Fruit fly (Drosophila melanogaster) whole organism, embryonic: ENCODE data around the gene GXIVsPLA2.

Experiments
- Bdp1 ChIP-seq: fragments of 200-800 bp; sonication (Bioruptor generic); optimal IDR thresholded peaks from 3 replicates; lab custom pipeline; 2016; ENCODE audit warnings: missing biosample characterization, missing genetic modification characterization
- CG10321 ChIP-seq: fragments of 200-800 bp; sonication (Bioruptor generic); IDR thresholded peaks from 2 replicates; pipeline ENCODE4 v1.3.6; 2022; ENCODE audit warnings: missing biosample characterization, missing genetic modification characterization
- CG10959 ChIP-seq: fragments of 200-800 bp; sonication (Bioruptor generic); IDR thresholded peaks from 2 replicates; pipeline ENCODE4 v1.3.6; 2022; ENCODE audit warnings: missing biosample characterization, missing genetic modification characterization
- CG12769 ChIP-seq: fragments of 200-800 bp; sonication (Bioruptor generic); optimal IDR thresholded peaks from 2 replicates; lab custom pipeline; 2019; ENCODE audit warnings: missing biosample characterization, mild to moderate bottlenecking, missing genetic modification characterization, moderate library complexity
- CG13894 ChIP-seq: fragments of 200-800 bp; sonication (Bioruptor generic); optimal IDR thresholded peaks from 3 replicates; lab custom pipeline; 2018; ENCODE audit warnings: missing biosample characterization, mild to moderate bottlenecking, missing genetic modification characterization, moderate library complexity
- CG1832 ChIP-seq: fragments of 200-800 bp; sonication (Bioruptor generic); optimal IDR thresholded peaks from 2 replicates; lab custom pipeline; 2017; ENCODE audit warnings: missing biosample characterization, mild to moderate bottlenecking, missing genetic modification characterization, inconsistent platforms
- CG18619 ChIP-seq: fragments of 200-800 bp; sonication (Bioruptor generic); optimal IDR thresholded peaks from 3 replicates; lab custom pipeline; 2017; ENCODE audit warnings: missing biosample characterization, mild to moderate bottlenecking, missing genetic modification characterization
- CG18764 ChIP-seq: fragments of 200-800 bp; sonication (Bioruptor generic); optimal IDR thresholded peaks from 3 replicates; lab custom pipeline; 2016; ENCODE audit warnings: missing biosample characterization, missing genetic modification characterization
- CG30020 ChIP-seq: fragments of 200-800 bp; optimal IDR thresholded peaks from 2 replicates; lab custom pipeline; 2019; ENCODE audit warnings: missing biosample characterization, mild to moderate bottlenecking, missing genetic modification characterization, moderate library complexity
- CG30403 ChIP-seq: fragments of 200-800 bp; sonication (Bioruptor generic); optimal IDR thresholded peaks from 3 replicates; lab custom pipeline; 2016; ENCODE audit warnings: missing biosample characterization, missing genetic modification characterization
- CG3065 ChIP-seq: fragments of 200-800 bp; sonication (Bioruptor generic); optimal IDR thresholded peaks from 2 replicates; lab custom pipeline; 2016; ENCODE audit warnings: missing biosample characterization, missing genetic modification characterization
- CG5245 ChIP-seq: fragments of 200-800 bp; sonication (Bioruptor generic); optimal IDR thresholded peaks from 3 replicates; lab custom pipeline; 2016; ENCODE audit warnings: missing biosample characterization, missing genetic modification characterization
- CG6272 ChIP-seq: fragments of 200-800 bp; sonication (Bioruptor generic); IDR thresholded peaks from 2 replicates; pipeline ENCODE4 v1.3.6; 2022; ENCODE audit warnings: missing biosample characterization, missing genetic modification characterization
- CG6765 ChIP-seq: fragments of 200-800 bp; sonication (Bioruptor generic); optimal IDR thresholded peaks from 3 replicates; lab custom pipeline; 2017; ENCODE audit warnings: missing biosample characterization, mild to moderate bottlenecking, missing genetic modification characterization
- CG6791 ChIP-seq: fragments of 200-800 bp; sonication (Bioruptor generic); IDR thresholded peaks from 3 replicates; pipeline ENCODE4 v1.3.6; 2022; ENCODE audit warnings: missing biosample characterization, missing genetic modification characterization; ENCODE audit not compliant: partially characterized antibody
- CG6854 ChIP-seq: fragments of 200-800 bp; sonication (Bioruptor generic); optimal IDR thresholded peaks from 3 replicates; lab custom pipeline; 2017; ENCODE audit warnings: missing biosample characterization, mild to moderate bottlenecking, missing genetic modification characterization
- CHES-1-like ChIP-seq: fragments of 200-800 bp; sonication (Bioruptor generic); optimal IDR thresholded peaks from 2 replicates; lab custom pipeline; 2016; ENCODE audit warnings: missing biosample characterization, missing genetic modification characterization
- D19A ChIP-seq: fragments of 200-800 bp; optimal IDR thresholded peaks from 3 replicates; lab custom pipeline; 2019; ENCODE audit warnings: missing biosample characterization, mild to moderate bottlenecking, missing genetic modification characterization, moderate library complexity
- Deaf1 ChIP-seq: fragments of 200-800 bp; optimal IDR thresholded peaks from 3 replicates; lab custom pipeline; 2019; ENCODE audit warnings: missing biosample characterization, mild to moderate bottlenecking, missing genetic modification characterization, moderate library complexity
- Dfd ChIP-seq, 2 experiments: fragments of >200 bp; optimal IDR thresholded peaks; 2 replicates each; lab custom pipeline; 2017; ENCODE audit warnings: missing biosample characterization in 2 of 2, missing genetic modification characterization in 2 of 2
- E2f2 ChIP-seq: fragments of 200-800 bp; sonication (Bioruptor generic); IDR thresholded peaks from 2 replicates; pipeline ENCODE4 v1.3.6; 2022; ENCODE audit warnings: missing biosample characterization, missing genetic modification characterization
- ERR ChIP-seq: fragments of 200-800 bp; sonication (Bioruptor generic); optimal IDR thresholded peaks from 2 replicates; lab custom pipeline; 2016; ENCODE audit warnings: missing biosample characterization, missing genetic modification characterization
- Elba2 ChIP-seq: fragments of 200-800 bp; sonication (Bioruptor generic); optimal IDR thresholded peaks from 3 replicates; lab custom pipeline; 2016; ENCODE audit warnings: missing biosample characterization, missing genetic modification characterization
- Gsc ChIP-seq: fragments of 200-800 bp; sonication (Bioruptor generic); IDR thresholded peaks from 2 replicates; pipeline ENCODE4 v1.3.6; 2022; ENCODE audit warnings: missing biosample characterization, missing genetic modification characterization
- HmgZ ChIP-seq: fragments of 200-800 bp; sonication (Bioruptor generic); optimal IDR thresholded peaks from 2 replicates; lab custom pipeline; 2018; ENCODE audit warnings: missing biosample characterization, mild to moderate bottlenecking, missing genetic modification characterization
- Hr51 ChIP-seq, 2 experiments: fragments of 200-800 bp; sonication (Bioruptor generic); optimal IDR thresholded peaks; 2 replicates in 1 of 2; 3 replicates in 1 of 2; lab custom pipeline; 2016 to 2018; ENCODE audit warnings: missing biosample characterization in 2 of 2, missing genetic modification characterization in 2 of 2, mild to moderate bottlenecking in 1 of 2, moderate library complexity in 1 of 2
- Kr ChIP-seq: fragments of 200-800 bp; sonication (Bioruptor generic); optimal IDR thresholded peaks from 2 replicates; lab custom pipeline; 2017; ENCODE audit warnings: missing biosample characterization, mild to moderate bottlenecking, missing genetic modification characterization
- MBD-R2 ChIP-seq: fragments of 200-800 bp; sonication (Bioruptor generic); IDR thresholded peaks from 2 replicates; pipeline ENCODE4 v1.3.6; 2022; ENCODE audit warnings: missing biosample characterization, missing genetic modification characterization
- Mad ChIP-seq: fragments of 200-800 bp; sonication (Bioruptor generic); optimal IDR thresholded peaks from 2 replicates; lab custom pipeline; 2016; ENCODE audit warnings: missing biosample characterization, missing genetic modification characterization
- Opbp ChIP-seq: fragments of 200-800 bp; sonication (Bioruptor generic); IDR thresholded peaks from 3 replicates; pipeline ENCODE4 v1.3.6; 2022; ENCODE audit warnings: missing biosample characterization, missing genetic modification characterization; ENCODE audit not compliant: partially characterized antibody
- Ravus ChIP-seq: fragments of 200-800 bp; sonication (Bioruptor generic); IDR thresholded peaks from 2 replicates; pipeline ENCODE4 v1.3.6; 2022; ENCODE audit warnings: missing biosample characterization, missing genetic modification characterization
- Sox100B ChIP-seq: fragments of 200-800 bp; sonication (Bioruptor generic); optimal IDR thresholded peaks from 3 replicates; lab custom pipeline; 2018; ENCODE audit warnings: missing biosample characterization, mild to moderate bottlenecking, missing genetic modification characterization
- ac ChIP-seq: fragments of 200-800 bp; sonication (Bioruptor generic); optimal IDR thresholded peaks from 3 replicates; lab custom pipeline; 2017; ENCODE audit warnings: missing biosample characterization, mild to moderate bottlenecking, missing genetic modification characterization
- ap ChIP-seq: fragments of 200-800 bp; sonication (Bioruptor generic); IDR thresholded peaks from 2 replicates; pipeline ENCODE4 v1.3.6; 2022; ENCODE audit warnings: missing biosample characterization, missing genetic modification characterization
- caup ChIP-seq: fragments of 200-800 bp; sonication (Bioruptor generic); optimal IDR thresholded peaks from 3 replicates; lab custom pipeline; 2017; ENCODE audit warnings: missing biosample characterization, mild to moderate bottlenecking, missing genetic modification characterization, moderate library complexity; ENCODE audit not compliant: severe bottlenecking
- crp ChIP-seq, 2 experiments: fragments of 200-800 bp; sonication (Bioruptor generic); optimal IDR thresholded peaks; 2 replicates in 1 of 2; 3 replicates in 1 of 2; lab custom pipeline; 2017; ENCODE audit warnings: missing biosample characterization in 2 of 2, missing genetic modification characterization in 2 of 2, mild to moderate bottlenecking in 1 of 2, moderate library complexity in 1 of 2
- dan ChIP-seq: fragments of 200-800 bp; sonication (Bioruptor generic); IDR thresholded peaks from 2 replicates; pipeline ENCODE4 v1.3.6; 2022; ENCODE audit warnings: missing biosample characterization, missing genetic modification characterization
- dysf ChIP-seq: fragments of 200-800 bp; sonication (Bioruptor generic); IDR thresholded peaks from 3 replicates; pipeline ENCODE4 v1.3.6; 2022; ENCODE audit warnings: missing biosample characterization, missing genetic modification characterization
- ewg ChIP-seq: fragments of 200-800 bp; sonication (Bioruptor generic); optimal IDR thresholded peaks from 3 replicates; lab custom pipeline; 2017; ENCODE audit warnings: mild to moderate bottlenecking, missing biosample characterization, missing genetic modification reagents, missing genetic modification characterization
- fru ChIP-seq: fragments of >200 bp; optimal IDR thresholded peaks from 2 replicates; lab custom pipeline; 2017
- jing ChIP-seq: fragments of 200-800 bp; sonication (Bioruptor generic); optimal IDR thresholded peaks from 2 replicates; lab custom pipeline; 2018; ENCODE audit warnings: missing biosample characterization, mild to moderate bottlenecking, missing genetic modification characterization
- maf-S ChIP-seq: fragments of 200-800 bp; sonication (Bioruptor generic); optimal IDR thresholded peaks from 2 replicates; lab custom pipeline; 2016; ENCODE audit warnings: missing biosample characterization, missing genetic modification characterization
- mam ChIP-seq: fragments of 200-800 bp; sonication (Bioruptor generic); optimal IDR thresholded peaks from 3 replicates; lab custom pipeline; 2016; ENCODE audit warnings: missing biosample characterization, missing genetic modification characterization
- nerfin-2 ChIP-seq: fragments of 200-800 bp; sonication (Bioruptor generic); IDR thresholded peaks from 2 replicates; pipeline ENCODE4 v1.3.6; 2022; ENCODE audit warnings: missing biosample characterization, missing genetic modification characterization; ENCODE audit not compliant: partially characterized antibody
- nom ChIP-seq: fragments of 200-800 bp; sonication (Bioruptor generic); optimal IDR thresholded peaks from 2 replicates; lab custom pipeline; 2017; ENCODE audit warnings: missing biosample characterization, missing genetic modification characterization, mild to moderate bottlenecking, moderate library complexity, missing genetic modification reagents
- pnt ChIP-seq: fragments of 200-800 bp; sonication (Bioruptor generic); optimal IDR thresholded peaks from 3 replicates; lab custom pipeline; 2016; ENCODE audit warnings: missing biosample characterization, missing genetic modification characterization
- prd ChIP-seq, 3 experiments: fragments of >200 bp in 2 of 3; fragments of 200-800 bp in 1 of 3; sonication (Bioruptor generic) in 1 of 3; optimal IDR thresholded peaks in 2 of 3; IDR thresholded peaks in 1 of 3; 2 replicates in 2 of 3; 3 replicates in 1 of 3; pipeline versions ENCODE4 v1.3.6 to Lab custom; 2017 to 2022; ENCODE audit warnings: missing biosample characterization in 1 of 3, missing genetic modification characterization in 1 of 3
- seq ChIP-seq: fragments of 200-800 bp; sonication (Bioruptor generic); IDR thresholded peaks from 2 replicates; pipeline ENCODE4 v1.3.6; 2022; ENCODE audit warnings: missing biosample characterization, missing genetic modification characterization
- trem ChIP-seq: fragments of 200-800 bp; optimal IDR thresholded peaks from 3 replicates; lab custom pipeline; 2019; ENCODE audit warnings: missing biosample characterization, mild to moderate bottlenecking, missing genetic modification characterization, moderate library complexity
- wor ChIP-seq: fragments of 200-800 bp; sonication (Bioruptor generic); IDR thresholded peaks from 2 replicates; pipeline ENCODE4 v1.3.6; 2022; ENCODE audit warnings: missing biosample characterization, missing genetic modification characterization
- zfh1 ChIP-seq: fragments of 200-800 bp; sonication (Bioruptor generic); IDR thresholded peaks from 3 replicates; pipeline ENCODE4 v1.3.6; 2022; ENCODE audit warnings: missing biosample characterization, missing genetic modification characterization

Gene GXIVsPLA2

DNA sequence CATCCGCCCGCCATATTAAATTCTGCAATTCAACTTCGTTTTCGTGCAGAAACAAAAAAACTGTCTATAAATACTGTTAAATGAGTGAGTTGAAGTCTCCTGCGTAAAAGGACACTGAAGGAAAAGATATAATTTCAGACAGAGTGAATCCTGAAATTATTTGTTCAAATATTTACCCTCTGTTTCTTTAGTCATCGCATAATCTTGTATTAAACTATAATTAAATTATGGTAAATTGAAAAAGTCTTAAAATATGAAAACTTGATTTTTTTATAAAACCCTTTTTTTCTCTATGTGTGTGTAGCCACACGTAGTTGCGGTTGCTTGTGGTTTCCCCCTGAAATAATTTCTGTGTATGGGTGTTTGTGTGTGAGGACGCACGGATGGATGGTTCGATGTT is 31.5 kb upstream of the GXIVsPLA2 start (continued):
- TF ChIP-seq crp (GFP tag; optimal IDR thresholded peaks at IDR 0.05; lab: Kevin White, UChicago) (no peak), pnt (GFP tag; lab: Kevin White, UChicago) (no peak), CG30403 (GFP tag; lab: Kevin White, UChicago) (peak; percentile 41), CG10321 (GFP tag; lab: Robert Waterston, UW) (no peak), seq (GFP tag; lab: Robert Waterston, UW) (0 out of 2 replicates have a peak, but pooled peaks have one; percentile 29), Elba2 (no peak), mam (GFP tag; lab: Kevin White, UChicago) (peak; percentile 1), Gsc (GFP tag; lab: Robert Waterston, UW) (no peak), CG3065 (GFP tag; lab: Kevin White, UChicago) (no peak), CHES-1-like (GFP tag; lab: Kevin White, UChicago) (no peak), caup (GFP tag; lab: Kevin White, UChicago) (no peak), CG1832 (GFP tag; lab: Kevin White, UChicago) (no peak), CG6854 (GFP tag; lab: Kevin White, UChicago) (no peak), prd (optimal IDR thresholded peaks at IDR 0.05; lab: Kevin White, UChicago) (no peak), prd (GFP tag; IDR thresholded peaks at IDR 0.05; lab: Robert Waterston, UW) (peak; percentile 43; the same call in 1 of the 3 replicates), CG13894 (tag; lab: Kevin White, UChicago) (peak; percentile 35), HmgZ (no peak), maf-S (GFP tag; lab: Kevin White, UChicago) (no peak), MBD-R2 (GFP tag; lab: Robert Waterston, UW) (no peak), nerfin-2 (GFP tag; lab: Robert Waterston, UW) (no peak), Mad (no peak), nom (GFP tag; lab: Kevin White, UChicago) (no peak), ac (no peak), CG18619 (GFP tag; lab: Kevin White, UChicago) (peak; percentile 16), D19A (tag; lab: Kevin White, UChicago) (peak; percentile 52), Sox100B (peak; percentile 31), Hr51 (GFP tag; optimal IDR thresholded peaks at IDR 0.05; lab: Kevin White, UChicago) (peak in 1 of 2 experiments; percentile 61), jing (GFP tag; lab: Kevin White, UChicago) (no peak), ERR (no peak), CG12769 (tag; lab: Kevin White, UChicago) (no peak), CG5245 (GFP tag; lab: Kevin White, UChicago) (no peak), Dfd (GFP tag; optimal IDR thresholded peaks at IDR 0.05; lab: Kevin White, UChicago) (no peak), Opbp (GFP tag; lab: Robert Waterston, UW) (no peak), ewg (no peak), CG30020 (tag; lab: Kevin White, UChicago) (no peak), CG18764 (GFP tag; lab: Kevin White, UChicago) (no peak), dysf (GFP tag; lab: Robert Waterston, UW) (peak; percentile 48; the same call in 1 of the 3 replicates), CG6765 (peak; percentile 12), trem (tag; lab: Kevin White, UChicago) (no peak), zfh1 (0 out of 3 replicates have a peak, but pooled peaks have one; percentile 32), wor (GFP tag; lab: Robert Waterston, UW) (no peak), Kr (no peak), CG6272 (no peak), ap (no peak), Bdp1 (GFP tag; lab: Kevin White, UChicago) (no peak), CG6791 (GFP tag; lab: Robert Waterston, UW) (no peak), Deaf1 (tag; lab: Kevin White, UChicago) (peak; percentile 26), CG10959 (GFP tag; lab: Robert Waterston, UW) (no peak), Ravus (GFP tag; lab: Robert Waterston, UW) (no peak), E2f2 (GFP tag; lab: Robert Waterston, UW) (peak; percentile 24; the same call in 1 of the 2 replicates), fru (lab: Kevin White, UChicago) (no peak), dan (GFP tag; lab: Robert Waterston, UW) (no peak)
